Fruit fly (Drosophila melanogaster) whole organism, adult: Measurements from ENCODE around the gene CG7011.

Experiments used
- CG14711 ChIP-seq: fragments of 200-800 bp; sonication (Bioruptor generic); optimal IDR thresholded peaks from 2 replicates; lab custom pipeline; 2018; ENCODE audit warnings: missing biosample characterization, mild to moderate bottlenecking, missing genetic modification characterization, moderate library complexity
- CG7045 ChIP-seq: fragments of 200-800 bp; sonication (Bioruptor generic); optimal IDR thresholded peaks from 2 replicates; lab custom pipeline; 2017; ENCODE audit warnings: missing biosample characterization, mild to moderate bottlenecking, missing genetic modification characterization
- Clk ChIP-seq: fragments of 200-800 bp; sonication (Bioruptor generic); optimal IDR thresholded peaks from 2 replicates; lab custom pipeline; 2017; ENCODE audit warnings: missing biosample characterization, missing genetic modification characterization
- Hr96 ChIP-seq: fragments of 200-800 bp; sonication (Bioruptor generic); optimal IDR thresholded peaks from 2 replicates; lab custom pipeline; 2016; ENCODE audit warnings: missing biosample characterization, missing genetic modification characterization
- cnc ChIP-seq, 2 experiments: fragments of >200 bp; optimal IDR thresholded peaks; 2 replicates each; lab custom pipeline; 2017
- kay ChIP-seq: fragments of 200-800 bp; sonication (Bioruptor generic); peaks from one replicate; lab custom pipeline; 2016; ENCODE audit warnings: missing biosample characterization, missing genetic modification characterization, borderline replicate concordance
- ovo ChIP-seq: fragments of 200-800 bp; sonication (Bioruptor generic); optimal IDR thresholded peaks from 2 replicates; lab custom pipeline; 2016; ENCODE audit warnings: missing biosample characterization, missing genetic modification characterization
- pad ChIP-seq: fragments of 200-800 bp; sonication (Bioruptor generic); optimal IDR thresholded peaks from 3 replicates; lab custom pipeline; 2017; ENCODE audit warnings: missing biosample characterization, missing genetic modification characterization, mild to moderate bottlenecking, moderate library complexity, missing genetic modification reagents
- toe ChIP-seq: fragments of 200-800 bp; sonication (Bioruptor generic); optimal IDR thresholded peaks from 2 replicates; lab custom pipeline; 2016; ENCODE audit warnings: missing biosample characterization, missing genetic modification characterization

DNA sequence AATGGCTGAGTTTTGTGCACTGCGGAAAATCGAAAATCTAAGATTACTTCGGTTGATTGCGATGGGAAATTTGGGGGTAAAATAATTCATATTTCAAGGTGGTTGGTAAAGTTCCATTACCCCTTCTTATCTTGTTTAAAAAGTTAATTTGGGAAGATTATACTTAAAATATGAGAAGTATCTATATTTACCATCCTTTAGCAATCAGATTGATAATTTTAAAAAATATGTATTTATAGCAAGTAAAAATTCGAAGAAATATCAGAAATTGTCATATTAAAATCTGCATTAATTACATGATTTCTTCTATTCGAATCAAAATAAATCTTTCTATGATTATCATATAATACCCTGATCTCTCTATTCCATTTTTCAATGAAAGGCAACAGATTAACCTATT is 32.1 kb upstream of the CG7011 start:
- TF ChIP-seq CG7045 (GFP tag; lab: Kevin White, UChicago) (no peak), toe (GFP tag; lab: Kevin White, UChicago) (no peak), kay (GFP tag; lab: Kevin White, UChicago) (no peak), Clk (GFP tag; lab: Kevin White, UChicago) (no peak), CG14711 (tag; lab: Kevin White, UChicago) (no peak), Hr96 (GFP tag; lab: Kevin White, UChicago) (no peak), cnc (optimal IDR thresholded peaks at IDR 0.05; lab: Kevin White, UChicago) (no peak), pad (GFP tag; lab: Kevin White, UChicago) (no peak), ovo (GFP tag; lab: Kevin White, UChicago) (no peak)
